Worm (Caenorhabditis elegans) whole organism, L2 larva: Measurements from ENCODE around the gene srh-177.

Source experiments
- C34F6.9 ChIP-seq: fragments of 150-350 bp; optimal IDR thresholded peaks from 2 replicates; lab custom pipeline; 2014; ENCODE audit warnings: missing biosample characterization, missing genetic modification characterization
- F13H6.1 ChIP-seq: sonication (generic microtip); optimal IDR thresholded peaks from 2 replicates; lab custom pipeline; 2016; ENCODE audit warnings: missing genetic modification characterization, missing compliant biosample characterization
- R02D3.7 ChIP-seq: fragments of 150-350 bp; optimal IDR thresholded peaks from 2 replicates; lab custom pipeline; 2014; ENCODE audit warnings: missing biosample characterization, missing genetic modification characterization
- Y55F3AM.14 ChIP-seq: fragments of 200-800 bp; sonication (Bioruptor generic); optimal IDR thresholded peaks from 2 replicates; lab custom pipeline; 2018; ENCODE audit warnings: mild to moderate bottlenecking, missing genetic modification characterization, missing compliant biosample characterization
- ZK546.5 ChIP-seq: sonication (generic microtip); optimal IDR thresholded peaks from 2 replicates; lab custom pipeline; 2017; ENCODE audit warnings: missing biosample characterization, missing genetic modification characterization
- alr-1 ChIP-seq: fragments of 150-350 bp; optimal IDR thresholded peaks from 2 replicates; lab custom pipeline; 2014; ENCODE audit warnings: missing biosample characterization, missing genetic modification characterization
- blmp-1 ChIP-seq: sonication (generic microtip); optimal IDR thresholded peaks from 2 replicates; lab custom pipeline; 2017; ENCODE audit warnings: missing genetic modification characterization, mild to moderate bottlenecking, missing compliant biosample characterization, antibody characterized with exemption, moderate library complexity; ENCODE audit not compliant: insufficient read depth
- ceh-16 ChIP-seq: fragments of 150-350 bp; optimal IDR thresholded peaks from 2 replicates; lab custom pipeline; 2014; ENCODE audit warnings: missing biosample characterization, missing genetic modification characterization
- ceh-82 ChIP-seq: fragments of 150-350 bp; optimal IDR thresholded peaks from 2 replicates; lab custom pipeline; 2014; ENCODE audit warnings: missing biosample characterization, missing genetic modification characterization
- crh-2 ChIP-seq: sonication (generic microtip); optimal IDR thresholded peaks from 2 replicates; lab custom pipeline; 2017; ENCODE audit warnings: missing biosample characterization, missing genetic modification characterization
- fos-1 ChIP-seq: fragments of 150-350 bp; optimal IDR thresholded peaks from 2 replicates; lab custom pipeline; 2014; ENCODE audit warnings: missing biosample characterization, missing genetic modification characterization
- gmeb-1 ChIP-seq: fragments of 150-350 bp; optimal IDR thresholded peaks from 2 replicates; lab custom pipeline; 2014; ENCODE audit warnings: missing biosample characterization, missing genetic modification characterization
- lin-11 ChIP-seq: fragments of 150-350 bp; sonication (generic microtip); optimal IDR thresholded peaks from 2 replicates; lab custom pipeline; 2014; ENCODE audit warnings: missing biosample characterization, missing genetic modification characterization, inconsistent platforms, mixed read lengths
- lin-13 ChIP-seq: fragments of 150-350 bp; optimal IDR thresholded peaks from 2 replicates; lab custom pipeline; 2014; ENCODE audit warnings: missing biosample characterization, missing genetic modification reagents, missing genetic modification characterization
- lin-39 ChIP-seq: fragments of 150-350 bp; optimal IDR thresholded peaks from 2 replicates; lab custom pipeline; 2014; ENCODE audit warnings: missing biosample characterization, missing genetic modification reagents, missing genetic modification characterization
- lsy-2 ChIP-seq, 2 experiments: fragments of 150-350 bp in 1 of 2; sonication (generic microtip) in 1 of 2; optimal IDR thresholded peaks; 2 replicates each; lab custom pipeline; 2014 to 2017; ENCODE audit warnings: missing biosample characterization in 2 of 2, missing genetic modification characterization in 2 of 2
- mab-5 ChIP-seq: fragments of 150-350 bp; optimal IDR thresholded peaks from 2 replicates; lab custom pipeline; 2014; ENCODE audit warnings: missing biosample characterization, missing genetic modification characterization
- mbf-1 ChIP-seq: sonication (generic microtip); optimal IDR thresholded peaks from 2 replicates; lab custom pipeline; 2017; ENCODE audit warnings: missing biosample characterization, missing genetic modification characterization
- nhr-11 ChIP-seq: fragments of 150-350 bp; optimal IDR thresholded peaks from 2 replicates; lab custom pipeline; 2014; ENCODE audit warnings: missing biosample characterization, missing genetic modification characterization
- nhr-12 ChIP-seq: fragments of 150-350 bp; optimal IDR thresholded peaks from 2 replicates; lab custom pipeline; 2014; ENCODE audit warnings: missing biosample characterization, missing genetic modification characterization
- nhr-129 ChIP-seq: fragments of 150-350 bp; optimal IDR thresholded peaks from 2 replicates; lab custom pipeline; 2014; ENCODE audit warnings: missing biosample characterization, missing genetic modification characterization
- nhr-23 ChIP-seq: fragments of 150-350 bp; optimal IDR thresholded peaks from 2 replicates; lab custom pipeline; 2014; ENCODE audit warnings: missing biosample characterization, missing genetic modification reagents, missing genetic modification characterization
- nhr-237 ChIP-seq: fragments of 150-350 bp; optimal IDR thresholded peaks from 2 replicates; lab custom pipeline; 2014; ENCODE audit warnings: missing biosample characterization, missing genetic modification characterization
- nhr-25 ChIP-seq: fragments of 150-350 bp; sonication (generic microtip); optimal IDR thresholded peaks from 3 replicates; lab custom pipeline; 2014; ENCODE audit warnings: missing biosample characterization, missing genetic modification characterization
- nhr-77 ChIP-seq: fragments of 150-350 bp; optimal IDR thresholded peaks from 2 replicates; lab custom pipeline; 2014; ENCODE audit warnings: missing biosample characterization, missing genetic modification characterization
- peb-1 ChIP-seq: fragments of 150-350 bp; optimal IDR thresholded peaks from 2 replicates; lab custom pipeline; 2014; ENCODE audit warnings: missing biosample characterization, missing genetic modification characterization
- sem-4 ChIP-seq: fragments of 150-350 bp; optimal IDR thresholded peaks from 2 replicates; lab custom pipeline; 2014; ENCODE audit warnings: missing biosample characterization, missing genetic modification reagents, missing genetic modification characterization
- skn-1 ChIP-seq: sonication (generic microtip); optimal IDR thresholded peaks from 2 replicates; lab custom pipeline; 2017; ENCODE audit warnings: missing biosample characterization, missing genetic modification characterization
- sma-3 ChIP-seq: sonication (generic microtip); optimal IDR thresholded peaks from 2 replicates; lab custom pipeline; 2016; ENCODE audit warnings: missing genetic modification reagents, missing genetic modification characterization, missing compliant biosample characterization
- unc-55 ChIP-seq: fragments of 150-350 bp; sonication (generic microtip); optimal IDR thresholded peaks from 3 replicates; lab custom pipeline; 2014; ENCODE audit warnings: missing biosample characterization, missing genetic modification reagents, missing genetic modification characterization
- unc-62 ChIP-seq: fragments of 150-350 bp; optimal IDR thresholded peaks from 2 replicates; lab custom pipeline; 2014; ENCODE audit warnings: missing biosample characterization, missing genetic modification reagents, missing genetic modification characterization
- zag-1 ChIP-seq: fragments of 150-350 bp; optimal IDR thresholded peaks from 2 replicates; lab custom pipeline; 2014; ENCODE audit warnings: missing biosample characterization, missing genetic modification characterization
- ztf-1 ChIP-seq: fragments of 200-800 bp; sonication (Bioruptor generic); conservative IDR thresholded peaks from 2 replicates; pipeline ENCODE4 v1.3.6; 2022; ENCODE audit warnings: missing genetic modification characterization, missing compliant biosample characterization
- ztf-11 ChIP-seq: sonication (generic microtip); optimal IDR thresholded peaks from 2 replicates; lab custom pipeline; 2017; ENCODE audit warnings: missing biosample characterization, missing genetic modification characterization
- ztf-4 ChIP-seq: fragments of 150-350 bp; optimal IDR thresholded peaks from 2 replicates; lab custom pipeline; 2014; ENCODE audit warnings: missing biosample characterization, missing genetic modification characterization

srh-177 gene

ce11 chrV:20351195-20351594 lies 17.9 kb downstream of the srh-177 start, which contains the start of gene K02E2.1:
Gene K02E2.1, plus strand, starts transcription at chrV:20351495.
- TF ChIP-seq ztf-1 (GFP tag; lab: Robert Waterston, UW) (no peak), unc-55 (GFP tag; lab: Kevin White, UChicago) (no peak), blmp-1 (tag; lab: Kevin White, UChicago) (no peak), fos-1 (tag; lab: Kevin White, UChicago) (no peak), alr-1 (no peak), zag-1 (no peak), nhr-237 (tag; lab: Kevin White, UChicago) (no peak), ztf-11 (tag; lab: Kevin White, UChicago) (no peak), lin-13 (GFP tag; lab: Kevin White, UChicago) (no peak)

- no peak for TF ChIP-seq lsy-2 (tag; optimal IDR thresholded peaks at IDR 0.05; lab: Kevin White, UChicago)
- no peak for TF ChIP-seq ztf-4 (tag; lab: Kevin White, UChicago)
- no peak for TF ChIP-seq sma-3 (GFP tag; lab: Kevin White, UChicago)
- TF ChIP-seq zag-1: no peak
Observed at ce11 chrV:20350382-20350781, 18.7 kb downstream of the srh-177 start.

ce11 chrV:20347625-20348024 lies 21.4 kb downstream of the srh-177 start:
- TF ChIP-seq alr-1 (no peak), C34F6.9 (no peak), nhr-129 (tag; lab: Kevin White, UChicago) (no peak), F13H6.1 (tag; lab: Kevin White, UChicago) (no peak), crh-2 (tag; lab: Kevin White, UChicago) (no peak), ztf-11 (tag; lab: Kevin White, UChicago) (no peak), ztf-1 (GFP tag; lab: Robert Waterston, UW) (no peak), Y55F3AM.14 (GFP tag; lab: Kevin White, UChicago) (no peak), R02D3.7 (tag; lab: Kevin White, UChicago) (no peak), gmeb-1 (tag; lab: Kevin White, UChicago) (no peak), ceh-82 (tag; lab: Kevin White, UChicago) (no peak), nhr-25 (tag; lab: Kevin White, UChicago) (no peak), unc-55 (GFP tag; lab: Kevin White, UChicago) (no peak), nhr-23 (tag; lab: Kevin White, UChicago) (no peak), ZK546.5 (tag; lab: Kevin White, UChicago) (no peak), fos-1 (tag; lab: Kevin White, UChicago) (no peak), lin-11 (tag; lab: Kevin White, UChicago) (no peak), ztf-4 (tag; lab: Kevin White, UChicago) (no peak), ceh-16 (no peak)

- TF ChIP-seq nhr-77 (tag; lab: Kevin White, UChicago): no peak
Observed at ce11 chrV:20344889-20345288, 24.2 kb downstream of the srh-177 start, which contains the start of gene Y38H6A.3. Gene Y38H6A.3, plus strand, starts transcription at chrV:20345189.

- no peak for TF ChIP-seq peb-1 (tag; lab: Kevin White, UChicago)
- TF ChIP-seq nhr-237 (tag; lab: Kevin White, UChicago): no peak
- TF ChIP-seq ceh-82 (tag; lab: Kevin White, UChicago): no peak
- TF ChIP-seq ceh-16: no peak
- TF ChIP-seq unc-62 (GFP tag; lab: Kevin White, UChicago): no peak
- no peak for TF ChIP-seq sma-3 (GFP tag; lab: Kevin White, UChicago)
- no peak for TF ChIP-seq nhr-129 (tag; lab: Kevin White, UChicago)
- no peak for TF ChIP-seq C34F6.9
- TF ChIP-seq mab-5 (tag; lab: Kevin White, UChicago): no peak
- no peak for TF ChIP-seq unc-55 (GFP tag; lab: Kevin White, UChicago)
- no peak for TF ChIP-seq skn-1 (tag; lab: Kevin White, UChicago)
- no peak for TF ChIP-seq mbf-1 (tag; lab: Kevin White, UChicago)
- no peak for TF ChIP-seq nhr-12 (tag; lab: Kevin White, UChicago)
- no peak for TF ChIP-seq nhr-77 (tag; lab: Kevin White, UChicago)
- TF ChIP-seq lin-39 (tag; lab: Kevin White, UChicago): no peak
- TF ChIP-seq lsy-2 (tag; optimal IDR thresholded peaks at IDR 0.05; lab: Kevin White, UChicago): no peak
- TF ChIP-seq sem-4 (tag; lab: Kevin White, UChicago): no peak
- no peak for TF ChIP-seq nhr-11 (tag; lab: Kevin White, UChicago)
- no peak for TF ChIP-seq fos-1 (tag; lab: Kevin White, UChicago)
- no peak for TF ChIP-seq R02D3.7 (tag; lab: Kevin White, UChicago)
Observed at ce11 chrV:20338870-20339269, 30.2 kb downstream of the srh-177 start.
